Worm (Caenorhabditis elegans) whole organism, late embryonic: Measurements from ENCODE around the gene F22E5.6.

Experiments
- C38D4.7 ChIP-seq: fragments of 200-800 bp; sonication (Bioruptor generic); optimal IDR thresholded peaks from 2 replicates; lab custom pipeline; 2018; ENCODE audit warnings: mild to moderate bottlenecking, missing genetic modification characterization, moderate library complexity, missing compliant biosample characterization
- F13H6.1 ChIP-seq: sonication (generic microtip); optimal IDR thresholded peaks from 2 replicates; lab custom pipeline; 2016; ENCODE audit warnings: missing genetic modification characterization, missing compliant biosample characterization
- K02D7.2 ChIP-seq: sonication (generic microtip); optimal IDR thresholded peaks from 2 replicates; lab custom pipeline; 2017; ENCODE audit warnings: mild to moderate bottlenecking, missing genetic modification characterization, missing compliant biosample characterization
- K09A11.1 ChIP-seq: sonication (generic microtip); optimal IDR thresholded peaks from 2 replicates; lab custom pipeline; 2017; ENCODE audit warnings: antibody characterized with exemption, mild to moderate bottlenecking, missing genetic modification characterization, missing compliant biosample characterization; ENCODE audit not compliant: insufficient read depth
- Y22D7AL.16 ChIP-seq: sonication (generic microtip); optimal IDR thresholded peaks from 2 replicates; lab custom pipeline; 2016; ENCODE audit warnings: missing genetic modification characterization, missing compliant biosample characterization
- ahr-1 ChIP-seq: sonication (generic microtip); optimal IDR thresholded peaks from 2 replicates; lab custom pipeline; 2016; ENCODE audit warnings: missing genetic modification characterization, missing compliant biosample characterization
- ama-1 ChIP-seq: fragments of 150-350 bp; optimal IDR thresholded peaks from 2 replicates; lab custom pipeline; 2014
- ceh-18 ChIP-seq: sonication (generic microtip); optimal IDR thresholded peaks from 2 replicates; lab custom pipeline; 2016; ENCODE audit warnings: missing genetic modification characterization, missing compliant biosample characterization
- ceh-22 ChIP-seq: sonication (generic microtip); optimal IDR thresholded peaks from 2 replicates; lab custom pipeline; 2017; ENCODE audit warnings: missing biosample characterization, missing genetic modification characterization
- ceh-24 ChIP-seq: sonication (generic microtip); optimal IDR thresholded peaks from 2 replicates; lab custom pipeline; 2016; ENCODE audit warnings: mild to moderate bottlenecking, missing genetic modification characterization, missing compliant biosample characterization
- ceh-30 ChIP-seq: fragments of 150-350 bp; optimal IDR thresholded peaks from 2 replicates; lab custom pipeline; 2014; ENCODE audit warnings: missing biosample characterization, missing genetic modification characterization
- ceh-31 ChIP-seq: sonication (generic microtip); optimal IDR thresholded peaks from 2 replicates; lab custom pipeline; 2016; ENCODE audit warnings: missing genetic modification characterization, missing compliant biosample characterization
- ceh-9 ChIP-seq: sonication (generic microtip); optimal IDR thresholded peaks from 2 replicates; lab custom pipeline; 2016; ENCODE audit warnings: mild to moderate bottlenecking, missing genetic modification characterization, inconsistent platforms, missing compliant biosample characterization
- che-1 ChIP-seq: sonication (generic microtip); optimal IDR thresholded peaks from 2 replicates; lab custom pipeline; 2016; ENCODE audit warnings: mild to moderate bottlenecking, missing genetic modification characterization, missing compliant biosample characterization
- dve-1 ChIP-seq: sonication (generic microtip); optimal IDR thresholded peaks from 2 replicates; lab custom pipeline; 2017; ENCODE audit warnings: antibody characterized with exemption, mild to moderate bottlenecking, missing genetic modification characterization, missing compliant biosample characterization
- elt-2 ChIP-seq: sonication (generic microtip); optimal IDR thresholded peaks from 2 replicates; lab custom pipeline; 2016; ENCODE audit warnings: missing genetic modification reagents, missing genetic modification characterization, missing compliant biosample characterization
- fax-1 ChIP-seq: sonication (generic microtip); optimal IDR thresholded peaks from 2 replicates; lab custom pipeline; 2016; ENCODE audit warnings: missing genotype, missing genetic modification characterization, missing compliant biosample characterization
- gmeb-2 ChIP-seq: sonication (generic microtip); optimal IDR thresholded peaks from 2 replicates; lab custom pipeline; 2016; ENCODE audit warnings: missing genetic modification characterization, inconsistent platforms, missing compliant biosample characterization
- hlh-13 ChIP-seq: fragments of 200-800 bp; sonication (Bioruptor generic); optimal IDR thresholded peaks from 2 replicates; lab custom pipeline; 2018; ENCODE audit warnings: mild to moderate bottlenecking, missing genetic modification characterization, missing compliant biosample characterization
- hlh-15 ChIP-seq: sonication (generic microtip); optimal IDR thresholded peaks from 2 replicates; lab custom pipeline; 2016; ENCODE audit warnings: missing genetic modification characterization, missing compliant biosample characterization
- hlh-6 ChIP-seq: sonication (generic microtip); optimal IDR thresholded peaks from 2 replicates; lab custom pipeline; 2016; ENCODE audit warnings: missing genotype, missing genetic modification characterization, missing compliant biosample characterization
- lin-11 ChIP-seq: fragments of 200-800 bp; sonication (Bioruptor generic); optimal IDR thresholded peaks from 2 replicates; lab custom pipeline; 2018; ENCODE audit warnings: mild to moderate bottlenecking, missing genetic modification characterization, missing compliant biosample characterization
- mec-3 ChIP-seq: sonication (generic microtip); optimal IDR thresholded peaks from 2 replicates; lab custom pipeline; 2016; ENCODE audit warnings: borderline replicate concordance, missing genetic modification characterization, missing compliant biosample characterization
- nhr-11 ChIP-seq: fragments of 150-350 bp; optimal IDR thresholded peaks from 2 replicates; lab custom pipeline; 2014; ENCODE audit warnings: missing biosample characterization, missing genetic modification characterization
- nhr-232 ChIP-seq: sonication (generic microtip); optimal IDR thresholded peaks from 2 replicates; lab custom pipeline; 2016; ENCODE audit warnings: missing genetic modification characterization, missing compliant biosample characterization
- npax-4 ChIP-seq: sonication (generic microtip); optimal IDR thresholded peaks from 2 replicates; lab custom pipeline; 2016; ENCODE audit warnings: missing genetic modification characterization, missing compliant biosample characterization
- odd-2 ChIP-seq: sonication (generic microtip); optimal IDR thresholded peaks from 2 replicates; lab custom pipeline; 2017; ENCODE audit warnings: antibody characterized with exemption, mild to moderate bottlenecking, missing genetic modification characterization, missing compliant biosample characterization
- pag-3 ChIP-seq: sonication (generic microtip); optimal IDR thresholded peaks from 2 replicates; lab custom pipeline; 2016; ENCODE audit warnings: missing compliant biosample characterization, missing genetic modification characterization, borderline replicate concordance
- pha-2 ChIP-seq: sonication (generic microtip); optimal IDR thresholded peaks from 2 replicates; lab custom pipeline; 2017; ENCODE audit warnings: mild to moderate bottlenecking, missing genetic modification characterization, missing compliant biosample characterization
- pha-4 ChIP-seq: fragments of 150-350 bp; optimal IDR thresholded peaks from 2 replicates; lab custom pipeline; 2018; ENCODE audit warnings: missing biosample characterization, missing genetic modification reagents, missing genetic modification characterization
- pqm-1 ChIP-seq: sonication (generic microtip); optimal IDR thresholded peaks from 2 replicates; lab custom pipeline; 2016; ENCODE audit warnings: missing genetic modification characterization, missing compliant biosample characterization
- pros-1 ChIP-seq: fragments of 150-350 bp; optimal IDR thresholded peaks from 2 replicates; lab custom pipeline; 2014; ENCODE audit warnings: missing biosample characterization, missing genetic modification reagents, missing genetic modification characterization
- ref-2 ChIP-seq: sonication (generic microtip); optimal IDR thresholded peaks from 2 replicates; lab custom pipeline; 2016; ENCODE audit warnings: missing genetic modification characterization, missing compliant biosample characterization
- sdc-2 ChIP-seq: sonication (generic microtip); optimal IDR thresholded peaks from 2 replicates; lab custom pipeline; 2016; ENCODE audit warnings: missing genotype, missing genetic modification characterization, missing compliant biosample characterization
- sox-2 ChIP-seq: fragments of 200-800 bp; sonication (Bioruptor generic); IDR thresholded peaks from 2 replicates; pipeline ENCODE4 v1.3.6; 2022; ENCODE audit warnings: missing genetic modification reagents, missing genetic modification characterization, missing compliant biosample characterization
- sox-4 ChIP-seq: sonication (generic microtip); optimal IDR thresholded peaks from 2 replicates; lab custom pipeline; 2017; ENCODE audit warnings: mild to moderate bottlenecking, missing genetic modification characterization, inconsistent platforms, missing compliant biosample characterization
- ttx-3 ChIP-seq: sonication (generic microtip); optimal IDR thresholded peaks from 2 replicates; lab custom pipeline; 2016; ENCODE audit warnings: missing genetic modification reagents, missing genetic modification characterization, missing compliant biosample characterization
- unc-42 ChIP-seq: sonication (generic microtip); optimal IDR thresholded peaks from 2 replicates; lab custom pipeline; 2016; ENCODE audit warnings: missing genotype, missing genetic modification characterization, missing compliant biosample characterization
- ztf-16 ChIP-seq: sonication (generic microtip); optimal IDR thresholded peaks from 2 replicates; lab custom pipeline; 2017; ENCODE audit warnings: missing genetic modification characterization, missing compliant biosample characterization

The F22E5.6 gene

DNA sequence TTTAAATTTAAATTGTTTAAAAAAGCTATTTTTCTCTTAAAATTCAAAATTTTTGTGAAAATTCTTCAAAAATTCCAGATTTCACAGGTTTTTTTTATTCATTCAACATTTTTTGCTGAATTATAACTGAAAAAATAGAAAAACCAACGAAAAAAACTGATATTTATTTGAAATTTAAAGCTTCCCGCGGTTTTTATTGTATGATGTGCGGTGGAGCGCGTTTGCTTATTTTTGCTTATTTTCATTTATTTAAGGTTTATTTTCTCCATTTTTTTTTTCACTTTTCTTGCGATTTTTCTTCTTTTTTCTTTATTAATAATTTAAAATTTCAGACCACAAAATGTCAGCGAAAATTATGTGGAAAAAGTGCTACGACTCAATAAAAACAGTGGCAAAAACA is 11.6 kb upstream of the F22E5.6 start, which contains the start of gene F22E5.9:
TSS of gene F22E5.9 (plus strand) at position 327 of the 400 bp plus-strand sequence.
- no peak for TF ChIP-seq sdc-2 (tag; lab: Kevin White, UChicago)
- no peak for TF ChIP-seq ceh-31 (tag; lab: Kevin White, UChicago)
- TF ChIP-seq lin-11, result no peak
- no peak for TF ChIP-seq pha-2 (tag; lab: Kevin White, UChicago)
- no peak for TF ChIP-seq pros-1 (tag; lab: Kevin White, UChicago)
- no peak for TF ChIP-seq K09A11.1 (tag; lab: Kevin White, UChicago)
- no peak for TF ChIP-seq unc-42 (tag; lab: Kevin White, UChicago)
- TF ChIP-seq ceh-9 (tag; lab: Kevin White, UChicago), result no peak
- TF ChIP-seq ama-1, result no peak
- no peak for TF ChIP-seq Y22D7AL.16 (tag; lab: Kevin White, UChicago)
- TF ChIP-seq F13H6.1 (tag; lab: Kevin White, UChicago), result no peak
- no peak for TF ChIP-seq odd-2 (tag; lab: Kevin White, UChicago)
- no peak for TF ChIP-seq hlh-15 (tag; lab: Kevin White, UChicago)
- TF ChIP-seq ceh-18 (tag; lab: Kevin White, UChicago), result no peak
- TF ChIP-seq npax-4 (tag; lab: Kevin White, UChicago), result no peak
- no peak for TF ChIP-seq mec-3 (tag; lab: Kevin White, UChicago)
- no peak for TF ChIP-seq sox-4 (tag; lab: Kevin White, UChicago)
- no peak for TF ChIP-seq pha-4 (tag; lab: Kevin White, UChicago)

DNA sequence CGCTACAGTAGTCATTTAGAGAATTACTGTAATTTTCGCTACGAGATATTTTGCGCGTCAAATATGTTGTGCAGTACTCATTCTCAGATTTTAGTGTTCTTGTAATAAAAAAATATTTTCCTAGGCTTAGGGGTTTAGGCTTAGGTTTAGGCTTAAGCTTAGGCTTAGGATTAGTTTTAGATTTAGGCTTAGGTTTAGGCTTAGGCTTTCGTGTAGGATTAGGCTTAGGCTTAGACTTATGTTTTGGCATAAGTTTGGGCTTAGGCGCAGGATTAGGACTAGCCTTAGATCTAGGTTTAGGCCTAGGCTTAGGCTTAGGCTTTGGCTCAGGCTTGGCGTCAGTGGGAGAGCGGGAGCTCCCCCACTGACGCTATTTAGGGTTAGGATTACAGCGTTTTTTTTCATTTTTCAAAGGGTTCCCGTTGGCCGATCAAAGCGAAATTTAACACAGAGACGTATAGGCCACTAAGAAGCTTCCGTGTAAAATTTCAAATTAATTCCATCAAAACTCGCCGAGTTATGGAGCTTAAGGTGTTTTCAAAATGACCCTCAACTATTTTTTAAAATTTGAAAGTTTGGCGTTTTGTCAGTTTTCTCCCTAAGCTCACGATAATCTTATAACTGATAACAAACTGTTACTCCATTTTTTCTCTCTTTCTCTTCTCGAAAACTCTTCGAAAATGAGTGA is 10.1 kb upstream of the F22E5.6 start, which contains the start of gene F22E5.8:
TSS of gene F22E5.8 (plus strand) at position 638 of the 688 bp plus-strand sequence.
- TF ChIP-seq dve-1, result peak; percentile 75

DNA sequence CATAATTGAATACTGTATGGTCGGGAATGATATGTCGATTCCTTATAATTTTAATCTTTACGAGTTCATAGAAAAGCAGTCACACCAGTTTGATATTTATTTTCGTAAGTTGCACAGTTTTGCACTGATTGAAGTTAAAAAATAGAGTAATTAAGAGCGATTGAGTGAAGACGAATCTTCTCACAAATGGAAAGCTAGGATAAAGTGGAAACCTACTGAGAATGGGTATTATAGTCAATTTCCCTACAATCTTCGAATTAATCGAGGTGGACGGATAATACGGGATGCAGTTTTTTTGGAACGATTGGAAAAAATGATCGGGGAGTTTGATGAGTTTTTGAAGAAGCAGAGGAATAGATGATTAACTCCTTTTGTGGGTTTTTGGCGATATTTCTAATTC is 8.7 kb upstream of the F22E5.6 start, which contains the start of gene F22E5.23:
TSS of gene F22E5.23 (plus strand) at position 301 of the 400 bp plus-strand sequence.
- TF ChIP-seq ttx-3 (tag; lab: Kevin White, UChicago) (no peak), fax-1 (tag; lab: Kevin White, UChicago) (no peak), unc-42 (tag; lab: Kevin White, UChicago) (no peak), ref-2 (no peak), ceh-22 (tag; lab: Kevin White, UChicago) (no peak), nhr-232 (tag; lab: Kevin White, UChicago) (no peak), hlh-6 (no peak), elt-2 (tag; lab: Kevin White, UChicago) (no peak), C38D4.7 (no peak), ztf-16 (tag; lab: Kevin White, UChicago) (no peak), ceh-30 (tag; lab: Kevin White, UChicago) (no peak)

DNA sequence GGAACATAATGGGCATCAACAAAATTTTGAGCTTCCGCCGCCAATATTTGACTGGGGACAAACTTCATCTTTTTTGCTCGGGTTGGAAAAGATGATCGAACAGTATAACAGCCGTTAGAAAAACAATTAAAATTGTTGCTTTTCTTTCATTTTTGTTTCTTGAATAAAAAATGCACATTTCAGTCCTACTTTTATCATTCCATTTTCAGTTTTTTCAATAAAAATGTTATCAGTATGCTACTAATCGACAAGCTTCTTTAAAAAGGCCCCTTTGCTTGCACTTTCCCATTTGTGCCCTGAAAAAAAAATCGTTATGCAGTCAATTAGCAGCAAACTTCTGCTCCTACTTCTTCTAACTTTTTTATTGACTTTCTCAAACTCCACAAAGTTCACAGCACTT is 7.9 kb upstream of the F22E5.6 start, which contains the start of gene F22E5.7:
TSS of gene F22E5.7 (plus strand) at position 301 of the 400 bp plus-strand sequence.
- no peak for TF ChIP-seq ahr-1 (tag; lab: Kevin White, UChicago)
- TF ChIP-seq ceh-22 (tag; lab: Kevin White, UChicago), result no peak
- TF ChIP-seq pha-4 (tag; lab: Kevin White, UChicago), result no peak
- no peak for TF ChIP-seq hlh-15 (tag; lab: Kevin White, UChicago)
- no peak for TF ChIP-seq ceh-31 (tag; lab: Kevin White, UChicago)
- TF ChIP-seq hlh-13 (GFP tag; lab: Kevin White, UChicago), result no peak
- TF ChIP-seq ceh-24, result no peak
- TF ChIP-seq che-1 (tag; lab: Kevin White, UChicago), result no peak
- TF ChIP-seq nhr-232 (tag; lab: Kevin White, UChicago), result no peak
- no peak for TF ChIP-seq ztf-16 (tag; lab: Kevin White, UChicago)
- no peak for TF ChIP-seq fax-1 (tag; lab: Kevin White, UChicago)
- no peak for TF ChIP-seq sox-2
- TF ChIP-seq nhr-11 (tag; lab: Kevin White, UChicago), result no peak
- TF ChIP-seq pag-3 (tag; lab: Kevin White, UChicago), result no peak
- no peak for TF ChIP-seq pqm-1 (tag; lab: Kevin White, UChicago)
- TF ChIP-seq gmeb-2, result no peak
- no peak for TF ChIP-seq K02D7.2 (tag; lab: Kevin White, UChicago)
- TF ChIP-seq ceh-30 (tag; lab: Kevin White, UChicago), result no peak
- TF ChIP-seq mec-3 (tag; lab: Kevin White, UChicago), result no peak
- TF ChIP-seq, all 69 proteins: peak for 0
